Worm (Caenorhabditis elegans) whole organism, L3 larva: ENCODE results near the gene C30F2.4.
"Not testable (repeated sequence)": the region's sequence is repeated elsewhere in the genome, so short reads cannot be mapped to it uniquely, and the experiment has no call there.

Source experiments
- R02D3.7 ChIP-seq: fragments of 150-350 bp; optimal IDR thresholded peaks from 2 replicates; lab custom pipeline; 2014; ENCODE audit warnings: missing biosample characterization, missing genetic modification characterization
- ZK546.5 ChIP-seq: sonication (generic microtip); optimal IDR thresholded peaks from 2 replicates; lab custom pipeline; 2017; ENCODE audit warnings: missing biosample characterization, missing genetic modification characterization
- aly-2 ChIP-seq: fragments of 150-350 bp; optimal IDR thresholded peaks from 2 replicates; lab custom pipeline; 2014; ENCODE audit warnings: missing biosample characterization, missing genetic modification characterization
- ama-1 ChIP-seq: fragments of 150-350 bp; optimal IDR thresholded peaks from 2 replicates; lab custom pipeline; 2018
- ceh-16 ChIP-seq: sonication (generic microtip); optimal IDR thresholded peaks from 2 replicates; lab custom pipeline; 2017; ENCODE audit warnings: missing biosample characterization, missing genetic modification characterization
- ceh-28 ChIP-seq: fragments of 150-350 bp; optimal IDR thresholded peaks from 2 replicates; lab custom pipeline; 2014; ENCODE audit warnings: missing biosample characterization, missing genetic modification reagents, missing genetic modification characterization
- ceh-9 ChIP-seq: sonication (generic microtip); optimal IDR thresholded peaks from 2 replicates; lab custom pipeline; 2018; ENCODE audit warnings: missing biosample characterization, missing genetic modification characterization
- daf-12 ChIP-seq: fragments of 150-350 bp; optimal IDR thresholded peaks from 2 replicates; lab custom pipeline; 2014; ENCODE audit warnings: missing biosample characterization, missing genetic modification reagents, missing genetic modification characterization
- egl-27 ChIP-seq: sonication (generic microtip); optimal IDR thresholded peaks from 4 replicates; lab custom pipeline; 2017; ENCODE audit warnings: missing biosample characterization, missing genetic modification reagents, missing genetic modification characterization
- egl-5 ChIP-seq: fragments of 150-350 bp; optimal IDR thresholded peaks from 2 replicates; lab custom pipeline; 2017; ENCODE audit warnings: missing biosample characterization, missing genetic modification reagents, missing genetic modification characterization, inconsistent platforms
- elt-2 ChIP-seq: sonication (generic microtip); optimal IDR thresholded peaks from 2 replicates; lab custom pipeline; 2016; ENCODE audit warnings: missing genetic modification reagents, mild to moderate bottlenecking, missing genetic modification characterization, missing compliant biosample characterization
- elt-3 ChIP-seq, 3 experiments: fragments of 150-350 bp in 1 of 3; sonication (generic microtip) in 2 of 3; optimal IDR thresholded peaks; 2 replicates in 2 of 3; 4 replicates in 1 of 3; lab custom pipeline; 2014 to 2017; ENCODE audit warnings: missing biosample characterization in 3 of 3, missing genetic modification characterization in 3 of 3
- eor-1 ChIP-seq, 2 experiments: fragments of 150-350 bp; optimal IDR thresholded peaks; 2 replicates each; lab custom pipeline; 2014 to 2018; ENCODE audit warnings: missing biosample characterization in 2 of 2, missing genetic modification characterization in 2 of 2
- fkh-10 ChIP-seq: sonication (generic microtip); optimal IDR thresholded peaks from 2 replicates; lab custom pipeline; 2017; ENCODE audit warnings: missing biosample characterization, missing genetic modification reagents, missing genetic modification characterization
- fkh-2 ChIP-seq: fragments of 150-350 bp; optimal IDR thresholded peaks from 2 replicates; lab custom pipeline; 2014; ENCODE audit warnings: missing biosample characterization, missing genetic modification reagents, missing genetic modification characterization
- fos-1 ChIP-seq: fragments of 150-350 bp; optimal IDR thresholded peaks from 2 replicates; lab custom pipeline; 2014; ENCODE audit warnings: missing biosample characterization, missing genetic modification characterization
- hmg-11 ChIP-seq: sonication (generic microtip); optimal IDR thresholded peaks from 2 replicates; lab custom pipeline; 2016; ENCODE audit warnings: missing genetic modification characterization, missing compliant biosample characterization
- jun-1 ChIP-seq: fragments of 150-350 bp; optimal IDR thresholded peaks from 2 replicates; lab custom pipeline; 2014; ENCODE audit warnings: missing biosample characterization, missing genetic modification reagents, missing genetic modification characterization
- lin-15B ChIP-seq: fragments of 150-350 bp; optimal IDR thresholded peaks from 2 replicates; lab custom pipeline; 2014; ENCODE audit warnings: missing biosample characterization, missing genetic modification characterization
- lin-39 ChIP-seq: fragments of 150-350 bp; optimal IDR thresholded peaks from 2 replicates; lab custom pipeline; 2018; ENCODE audit warnings: missing biosample characterization, missing genetic modification reagents, missing genetic modification characterization
- lsy-12 ChIP-seq: sonication (generic microtip); optimal IDR thresholded peaks from 2 replicates; lab custom pipeline; 2016; ENCODE audit warnings: mild to moderate bottlenecking, missing genetic modification characterization, missing compliant biosample characterization
- mdl-1 ChIP-seq: fragments of 150-350 bp; optimal IDR thresholded peaks from 2 replicates; lab custom pipeline; 2014; ENCODE audit warnings: missing biosample characterization, missing genetic modification characterization
- nfya-1 ChIP-seq: sonication (generic microtip); optimal IDR thresholded peaks from 2 replicates; lab custom pipeline; 2017; ENCODE audit warnings: missing genetic modification characterization, mild to moderate bottlenecking, missing compliant biosample characterization, antibody characterized with exemption, moderate library complexity; ENCODE audit not compliant: insufficient read depth
- nhr-11 ChIP-seq: fragments of 150-350 bp; optimal IDR thresholded peaks from 2 replicates; lab custom pipeline; 2014; ENCODE audit warnings: missing biosample characterization, missing genetic modification characterization
- nhr-12 ChIP-seq: fragments of 150-350 bp; optimal IDR thresholded peaks from 2 replicates; lab custom pipeline; 2014; ENCODE audit warnings: missing biosample characterization, missing genetic modification characterization
- nhr-237 ChIP-seq: fragments of 150-350 bp; optimal IDR thresholded peaks from 2 replicates; lab custom pipeline; 2014; ENCODE audit warnings: missing biosample characterization, missing genetic modification characterization
- nhr-25 ChIP-seq: sonication (generic microtip); optimal IDR thresholded peaks from 2 replicates; lab custom pipeline; 2017; ENCODE audit warnings: missing biosample characterization, missing genetic modification characterization
- nhr-43 ChIP-seq: sonication (generic microtip); optimal IDR thresholded peaks from 2 replicates; lab custom pipeline; 2016; ENCODE audit warnings: mild to moderate bottlenecking, missing genetic modification characterization, missing compliant biosample characterization; ENCODE audit not compliant: poor library complexity, severe bottlenecking
- nhr-67 ChIP-seq: fragments of 150-350 bp; optimal IDR thresholded peaks from 2 replicates; lab custom pipeline; 2014; ENCODE audit warnings: missing biosample characterization, missing genetic modification characterization
- nhr-76 ChIP-seq: fragments of 150-350 bp; sonication (generic microtip); optimal IDR thresholded peaks from 5 replicates; lab custom pipeline; 2014; ENCODE audit warnings: missing biosample characterization, missing genetic modification characterization
- nhr-77 ChIP-seq: fragments of 150-350 bp; optimal IDR thresholded peaks from 2 replicates; lab custom pipeline; 2014; ENCODE audit warnings: missing biosample characterization, missing genetic modification characterization
- pha-4 ChIP-seq: fragments of 150-350 bp; optimal IDR thresholded peaks from 2 replicates; lab custom pipeline; 2014; ENCODE audit warnings: missing biosample characterization, missing genetic modification reagents, missing genetic modification characterization
- sea-2 ChIP-seq: fragments of 150-350 bp; sonication (generic microtip); optimal IDR thresholded peaks from 4 replicates; lab custom pipeline; 2014; ENCODE audit warnings: missing biosample characterization, missing genetic modification reagents, missing genetic modification characterization
- skn-1 ChIP-seq: fragments of 150-350 bp; optimal IDR thresholded peaks from 2 replicates; lab custom pipeline; 2014; ENCODE audit warnings: missing biosample characterization, missing genetic modification characterization
- snpc-4 ChIP-seq: fragments of 150-350 bp; optimal IDR thresholded peaks from 2 replicates; lab custom pipeline; 2014; ENCODE audit warnings: missing biosample characterization, missing genetic modification characterization
- tbx-2 ChIP-seq: sonication (generic microtip); optimal IDR thresholded peaks from 2 replicates; lab custom pipeline; 2016; ENCODE audit warnings: mild to moderate bottlenecking, missing genetic modification characterization, missing compliant biosample characterization
- unc-39 ChIP-seq: sonication (generic microtip); optimal IDR thresholded peaks from 4 replicates; lab custom pipeline; 2017; ENCODE audit warnings: missing biosample characterization, missing genetic modification characterization
- unc-62 ChIP-seq: fragments of 150-350 bp; sonication (generic microtip); optimal IDR thresholded peaks from 4 replicates; lab custom pipeline; 2014; ENCODE audit warnings: missing biosample characterization, missing genetic modification reagents, missing genetic modification characterization
- zag-1 ChIP-seq: fragments of 150-350 bp; optimal IDR thresholded peaks from 2 replicates; lab custom pipeline; 2014; ENCODE audit warnings: missing biosample characterization, missing genetic modification characterization
- ztf-4 ChIP-seq: fragments of 150-350 bp; optimal IDR thresholded peaks from 2 replicates; lab custom pipeline; 2014; ENCODE audit warnings: missing biosample characterization, missing genetic modification characterization

Gene C30F2.4

DNA sequence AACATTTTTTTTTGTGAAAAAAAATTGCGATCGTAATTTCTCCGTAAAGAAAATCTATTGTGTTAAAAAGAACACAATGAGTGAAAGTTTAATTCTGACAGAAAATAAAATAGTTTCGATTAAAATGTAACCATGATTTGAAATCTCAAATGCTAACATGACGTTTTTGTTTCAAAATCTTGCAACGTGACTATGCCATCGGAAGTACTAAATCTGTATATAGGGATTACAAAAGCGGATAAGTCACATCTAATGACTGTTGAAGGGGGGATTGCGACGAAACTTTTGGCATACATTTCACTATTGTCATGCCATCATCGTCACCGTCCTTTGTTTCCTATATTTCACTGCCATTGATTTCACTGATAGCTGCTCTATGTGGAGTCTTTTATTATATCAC is 3.8 kb downstream of the C30F2.4 start, which contains the start of gene col-187:
Gene col-187 (plus strand): TSS at position 301 of the 400 bp plus-strand sequence.
- TF ChIP-seq ceh-28 (tag; lab: Kevin White, UChicago), result no peak
- no peak for TF ChIP-seq sea-2
- TF ChIP-seq skn-1 (tag; lab: Kevin White, UChicago), result no peak
- TF ChIP-seq fkh-10, result no peak
- TF ChIP-seq zag-1 (tag; lab: Kevin White, UChicago), result no peak
- no peak for TF ChIP-seq ceh-9 (tag; lab: Kevin White, UChicago)
- TF ChIP-seq ceh-16 (tag; lab: Kevin White, UChicago), result no peak
- TF ChIP-seq lin-39 (tag; lab: Kevin White, UChicago), result no peak
- no peak for TF ChIP-seq nfya-1 (tag; lab: Kevin White, UChicago)
- TF ChIP-seq nhr-76, result no peak
- TF ChIP-seq unc-39 (tag; lab: Kevin White, UChicago), result no peak
- no peak for TF ChIP-seq elt-2
- TF ChIP-seq nhr-237 (tag; lab: Kevin White, UChicago), result no peak

DNA sequence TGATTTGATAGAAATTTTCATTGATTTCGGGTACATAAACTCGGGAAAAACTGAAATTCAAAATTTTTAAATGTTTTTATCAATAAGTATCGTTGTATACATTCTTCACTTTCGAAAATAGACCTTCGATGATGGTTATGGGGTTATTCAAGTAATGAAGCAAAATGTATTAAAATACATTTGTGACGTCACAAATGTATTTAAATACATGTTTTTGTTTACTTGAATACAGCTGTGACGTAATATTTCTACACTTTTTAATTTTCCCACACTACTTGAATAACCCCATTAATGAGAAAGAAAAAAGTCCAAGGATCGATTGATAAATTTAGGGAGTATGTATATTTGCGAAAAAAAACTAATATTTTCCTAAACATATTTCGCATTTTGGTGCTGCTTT is 8.4 kb downstream of the C30F2.4 start:
- no peak for TF ChIP-seq fos-1 (tag; lab: Kevin White, UChicago)
- no peak for TF ChIP-seq ZK546.5 (tag; lab: Kevin White, UChicago)
- no peak for TF ChIP-seq skn-1 (tag; lab: Kevin White, UChicago)
- no peak for TF ChIP-seq pha-4 (tag; lab: Kevin White, UChicago)
- TF ChIP-seq nhr-76, result no peak
- no peak for TF ChIP-seq R02D3.7 (tag; lab: Kevin White, UChicago)
- no peak for TF ChIP-seq lsy-12 (tag; lab: Kevin White, UChicago)
- TF ChIP-seq nfya-1 (tag; lab: Kevin White, UChicago), result no peak
- TF ChIP-seq hmg-11 (tag; lab: Kevin White, UChicago), result no peak
- TF ChIP-seq jun-1, result no peak

ce11 chrX:16062385-16062784 is 14.0 kb downstream of the C30F2.4 start, which contains the start of gene T27A8.3:
TSS of gene T27A8.3 (plus strand) at chrX:16062685.
- not testable (repeated sequence) for TF ChIP-seq ama-1; hmg-11 (tag; lab: Kevin White, UChicago); daf-12 (tag; lab: Kevin White, UChicago)

DNA sequence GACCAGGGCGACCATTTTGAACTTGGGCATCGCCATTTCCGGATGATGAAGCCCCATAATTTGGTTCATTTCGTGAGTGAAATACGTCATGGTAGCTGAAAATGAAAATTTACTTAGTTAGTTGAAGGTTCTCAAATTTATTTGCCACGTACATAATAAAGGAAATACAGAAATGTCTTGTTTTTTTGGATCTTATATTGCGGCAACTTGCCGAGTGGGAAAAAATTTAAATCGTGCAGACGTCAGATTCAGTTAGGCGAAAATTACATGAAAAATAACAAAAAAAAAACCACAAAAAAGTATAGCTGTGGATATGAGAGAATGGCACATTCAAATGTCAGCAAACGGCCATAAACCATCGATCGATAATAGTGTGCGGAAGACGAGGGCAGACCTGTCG is 17.5 kb downstream of the C30F2.4 start, which contains the start of gene T27A8.2:
Gene T27A8.2 (minus strand): TSS at position 101 of the 400 bp plus-strand sequence.
- no peak for TF ChIP-seq nhr-25 (tag; lab: Kevin White, UChicago)
- TF ChIP-seq egl-5, result no peak
- TF ChIP-seq lin-39 (tag; lab: Kevin White, UChicago), result no peak
- no peak for TF ChIP-seq fkh-2 (tag; lab: Kevin White, UChicago)
- no peak for TF ChIP-seq nhr-77
- no peak for TF ChIP-seq nfya-1 (tag; lab: Kevin White, UChicago)
- no peak for TF ChIP-seq nhr-12 (tag; lab: Kevin White, UChicago)
- TF ChIP-seq egl-27 (tag; lab: Kevin White, UChicago), result no peak
- TF ChIP-seq nhr-43 (tag; lab: Kevin White, UChicago), result no peak
- TF ChIP-seq eor-1 (tag; optimal IDR thresholded peaks at IDR 0.05; lab: Kevin White, UChicago), result no peak
- no peak for TF ChIP-seq zag-1 (tag; lab: Kevin White, UChicago)
- no peak for TF ChIP-seq nhr-11
- TF ChIP-seq tbx-2 (tag; lab: Kevin White, UChicago), result no peak
- no peak for TF ChIP-seq snpc-4 (tag; lab: Kevin White, UChicago)
- TF ChIP-seq unc-39 (tag; lab: Kevin White, UChicago), result no peak
- no peak for TF ChIP-seq nhr-67 (tag; lab: Kevin White, UChicago)
- TF ChIP-seq ztf-4 (tag; lab: Kevin White, UChicago), result no peak
- no peak for TF ChIP-seq unc-62 (GFP tag; lab: Kevin White, UChicago)

DNA sequence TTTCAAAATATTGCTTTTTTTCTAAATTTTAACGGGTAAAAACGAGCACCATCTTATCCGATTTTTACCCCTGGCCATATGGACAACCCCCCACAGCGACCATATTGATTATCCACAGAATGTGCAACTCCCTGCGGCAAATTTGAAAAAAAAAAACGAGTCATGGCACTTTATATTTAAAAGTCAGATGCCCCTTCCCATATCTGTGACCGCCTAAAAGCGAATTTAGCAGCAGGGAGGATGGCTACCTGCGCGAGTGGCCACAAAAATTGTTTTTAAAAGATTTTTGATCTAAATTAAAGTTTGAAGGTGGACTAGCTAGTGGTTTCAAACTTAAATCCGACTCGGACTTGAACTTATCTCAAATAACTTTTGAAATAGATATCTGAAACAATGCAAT is 20.0 kb downstream of the C30F2.4 start:
- peak; percentile 96 for TF ChIP-seq snpc-4 (tag; lab: Kevin White, UChicago)
- peak; percentile 91 for TF ChIP-seq fos-1 (tag; lab: Kevin White, UChicago)
- peak; percentile 98 for TF ChIP-seq pha-4 (tag; lab: Kevin White, UChicago)
- TF ChIP-seq hmg-11 (tag; lab: Kevin White, UChicago), result peak; percentile 94
- peak in 2 of 3 experiments; percentile 54 to 97 for TF ChIP-seq elt-3 (tag; optimal IDR thresholded peaks at IDR 0.05; lab: Kevin White, UChicago)
- peak; percentile 100 for TF ChIP-seq jun-1
- peak; percentile 82 for TF ChIP-seq nhr-76
- TF ChIP-seq elt-2, result peak; percentile 79
- TF ChIP-seq R02D3.7 (tag; lab: Kevin White, UChicago), result peak; percentile 93
- no peak for TF ChIP-seq ceh-9 (tag; lab: Kevin White, UChicago)
- peak; percentile 98 for TF ChIP-seq tbx-2 (tag; lab: Kevin White, UChicago)
- TF ChIP-seq lsy-12 (tag; lab: Kevin White, UChicago), result peak; percentile 92
- peak; percentile 92 for TF ChIP-seq aly-2 (tag; lab: Kevin White, UChicago)
- TF ChIP-seq ama-1, result peak; percentile 2
- peak; percentile 40 for TF ChIP-seq nhr-12 (tag; lab: Kevin White, UChicago)
- peak; percentile 85 for TF ChIP-seq nhr-237 (tag; lab: Kevin White, UChicago)
- TF ChIP-seq lin-15B (tag; lab: Kevin White, UChicago), result peak; percentile 31
- peak; percentile 63 for TF ChIP-seq ZK546.5 (tag; lab: Kevin White, UChicago)
- peak in 1 of 2 experiments; percentile 85 for TF ChIP-seq eor-1 (tag; optimal IDR thresholded peaks at IDR 0.05; lab: Kevin White, UChicago)
- TF ChIP-seq nfya-1 (tag; lab: Kevin White, UChicago), result peak; percentile 95
- peak; percentile 95 for TF ChIP-seq nhr-11
- peak; percentile 87 for TF ChIP-seq unc-62 (GFP tag; lab: Kevin White, UChicago)
- TF ChIP-seq mdl-1 (tag; lab: Kevin White, UChicago), result peak; percentile 82
- peak; percentile 99 for TF ChIP-seq nhr-43 (tag; lab: Kevin White, UChicago)
- peak; percentile 99 for TF ChIP-seq ceh-28 (tag; lab: Kevin White, UChicago)
- peak; percentile 97 for TF ChIP-seq nhr-77
